Worm (Caenorhabditis elegans): Measurements from ENCODE around the gene K02D10.3.
A peak's percentile ranks its signal among the peaks of the same experiment; 100 is the strongest.

K02D10.3 gene

DNA sequence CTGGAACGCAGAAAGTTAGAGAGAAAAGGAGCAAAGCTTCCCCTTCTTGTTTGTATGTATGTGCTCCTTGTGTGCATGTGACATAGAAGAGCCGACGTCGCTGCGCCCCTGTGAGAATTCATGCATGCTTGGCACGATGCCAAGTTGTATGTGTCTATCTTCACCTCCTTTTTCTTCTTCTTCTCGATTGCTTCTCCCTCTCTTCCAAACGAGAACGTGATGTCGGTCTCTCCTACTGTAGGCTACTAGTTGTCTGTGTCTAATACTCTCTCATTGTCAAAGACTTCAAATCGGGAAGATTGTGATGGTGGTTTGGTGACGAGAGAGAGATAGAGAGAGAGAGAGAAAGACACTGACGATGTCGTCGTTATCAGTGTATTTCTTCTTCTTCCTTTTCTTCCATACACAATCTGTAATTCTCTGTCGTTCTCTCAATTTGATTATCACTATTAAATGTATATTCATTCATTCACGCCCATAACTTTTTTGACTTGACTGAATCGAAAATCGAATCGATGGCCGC lies 25.5 kb upstream of the K02D10.3 start (continued):
- peak; percentile 19 for TF ChIP-seq attf-4 (tag; optimal IDR thresholded peaks at IDR 0.05)
- TF ChIP-seq dmd-6 (GFP tag; IDR thresholded peaks at IDR 0.05), result peak; percentile 96
- TF ChIP-seq lin-29 (GFP tag; IDR thresholded peaks at IDR 0.05), result no peak; the same call in 1 of the 2 replicates
- TF ChIP-seq saeg-2 (GFP tag; IDR thresholded peaks at IDR 0.05), result peak; percentile 46; the same call in 1 of the 2 replicates
- TF ChIP-seq nhr-10 (tag; optimal IDR thresholded peaks at IDR 0.05), result peak; percentile 81
- TF ChIP-seq nhr-76 (tag; optimal IDR thresholded peaks at IDR 0.05), result no peak
- TF ChIP-seq R02D3.7 (tag; optimal IDR thresholded peaks at IDR 0.05), result no peak
- TF ChIP-seq gei-8 (GFP tag; optimal IDR thresholded peaks at IDR 0.05), result peak; percentile 72
- TF ChIP-seq F49E8.2 (tag; optimal IDR thresholded peaks at IDR 0.05; ENCODE audit: borderline replicate concordance), result no peak
- no peak for TF ChIP-seq ceh-62 (tag; optimal IDR thresholded peaks at IDR 0.05)
- peak; percentile 80 for TF ChIP-seq nhr-11 (tag; optimal IDR thresholded peaks at IDR 0.05)
- TF ChIP-seq hlh-30 (tag; optimal IDR thresholded peaks at IDR 0.05; ENCODE audit: insufficient read depth), result peak; percentile 96
- peak; percentile 90 to 94 for TF ChIP-seq lsy-2 (tag; optimal IDR thresholded peaks at IDR 0.05)
- peak; percentile 46 to 80 for TF ChIP-seq hif-1 (tag; optimal IDR thresholded peaks at IDR 0.05)

DNA sequence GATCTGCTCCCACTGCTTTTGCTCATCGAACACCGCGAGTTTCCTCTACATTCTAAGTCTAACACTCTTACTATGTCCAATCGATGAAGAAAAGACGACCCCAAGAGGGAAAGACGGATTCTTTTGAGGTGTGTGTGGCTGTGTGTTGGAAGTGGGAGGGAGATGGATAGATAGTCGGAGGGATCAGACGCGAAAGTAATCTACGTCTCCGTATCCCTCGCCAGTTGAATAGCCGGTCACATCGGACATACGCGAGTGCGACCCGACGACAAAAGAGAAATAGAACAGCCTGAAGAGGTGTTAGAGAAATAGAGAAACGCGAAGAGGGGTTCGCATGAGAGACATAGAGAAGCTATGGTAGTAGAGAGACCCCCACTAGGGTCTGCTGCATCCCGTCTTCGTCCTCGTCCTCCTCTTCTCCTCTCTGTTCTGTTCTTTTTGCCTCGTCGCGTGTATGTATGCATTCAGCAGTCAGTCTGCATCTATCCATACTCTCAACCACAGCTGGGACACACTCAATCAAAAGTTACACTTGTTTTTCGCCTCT lies 23.9 kb upstream of the K02D10.3 start:
- TF ChIP-seq hmg-1.1 (GFP tag; IDR thresholded peaks at IDR 0.05), result peak; percentile 98
- TF ChIP-seq R02D3.7 (tag; optimal IDR thresholded peaks at IDR 0.05), result no peak
- peak; percentile 94 for TF ChIP-seq gei-8 (GFP tag; optimal IDR thresholded peaks at IDR 0.05)
- peak; percentile 89 to 97 for TF ChIP-seq mdl-1 (tag; optimal IDR thresholded peaks at IDR 0.05)
- TF ChIP-seq mxl-3 (GFP tag; optimal IDR thresholded peaks at IDR 0.05), result peak; percentile 93
- 0 out of 2 replicates have a peak, but pooled peaks have one; percentile 14 for TF ChIP-seq zfp-3 (GFP tag; conservative IDR thresholded peaks at IDR 0.05)
- no peak for TF ChIP-seq Y75B8A.6 (GFP tag; IDR thresholded peaks at IDR 0.05)
- TF ChIP-seq nhr-237 (tag; optimal IDR thresholded peaks at IDR 0.05), result peak; percentile 58
- TF ChIP-seq cey-2 (tag; optimal IDR thresholded peaks at IDR 0.05; ENCODE audit: borderline replicate concordance, insufficient read depth), result peak; percentile 71
- 0 out of 2 replicates have a peak, but pooled peaks have one; percentile 52 for TF ChIP-seq nhr-42 (GFP tag; IDR thresholded peaks at IDR 0.05)
- TF ChIP-seq F26F4.8 (GFP tag; conservative IDR thresholded peaks at IDR 0.05), result no peak
- no peak for TF ChIP-seq aly-2 (tag; optimal IDR thresholded peaks at IDR 0.05)
- TF ChIP-seq unc-62 (GFP tag; optimal IDR thresholded peaks at IDR 0.05 in 1 of 2), result peak in 1 of 2 experiments; percentile 100
- TF ChIP-seq unc-62 (tag; optimal IDR thresholded peaks at IDR 0.05), result no peak
- TF ChIP-seq F44E2.7 (GFP tag; IDR thresholded peaks at IDR 0.05), result no peak
- TF ChIP-seq spr-1 (tag; optimal IDR thresholded peaks at IDR 0.05), result peak; percentile 88
- peak; percentile 27 to 83 for TF ChIP-seq daf-16 (GFP tag; optimal IDR thresholded peaks at IDR 0.05)
- peak; percentile 60 for TF ChIP-seq daf-16 (tag; optimal IDR thresholded peaks at IDR 0.05)
- no peak for TF ChIP-seq F49E8.2 (tag; optimal IDR thresholded peaks at IDR 0.05; ENCODE audit: borderline replicate concordance)
- no peak for TF ChIP-seq ztf-11 (tag; optimal IDR thresholded peaks at IDR 0.05)
- TF ChIP-seq F37D6.2 (tag; optimal IDR thresholded peaks at IDR 0.05), result peak; percentile 93
- TF ChIP-seq tag-97 (GFP tag; IDR thresholded peaks at IDR 0.05), result no peak
- peak; percentile 92 for TF ChIP-seq T26A8.4 (GFP tag; IDR thresholded peaks at IDR 0.05)
- peak; percentile 97 for TF ChIP-seq ctbp-1 (GFP tag; IDR thresholded peaks at IDR 0.05)
- TF ChIP-seq lir-3 (tag; optimal IDR thresholded peaks at IDR 0.05), result no peak
- no peak for TF ChIP-seq daf-8 (GFP tag; IDR thresholded peaks at IDR 0.05)
- no peak for TF ChIP-seq daf-12 (tag; optimal IDR thresholded peaks at IDR 0.05)
- peak; percentile 96 for TF ChIP-seq nhr-48 (tag; optimal IDR thresholded peaks at IDR 0.05)
- TF ChIP-seq hlh-11 (tag; optimal IDR thresholded peaks at IDR 0.05), result peak; percentile 99
- TF ChIP-seq daf-19 (GFP tag; conservative IDR thresholded peaks at IDR 0.05), result peak; percentile 80
- peak; percentile 69 for TF ChIP-seq mes-2 (tag; optimal IDR thresholded peaks at IDR 0.05; ENCODE audit: poor library complexity, severe bottlenecking)
- peak; percentile 88 for TF ChIP-seq ztf-7 (tag; optimal IDR thresholded peaks at IDR 0.05)
- peak; percentile 14 for TF ChIP-seq skn-1 (tag; optimal IDR thresholded peaks at IDR 0.05)
- no peak for TF ChIP-seq vab-7 (GFP tag; IDR thresholded peaks at IDR 0.05)
- TF ChIP-seq lin-13 (GFP tag; optimal IDR thresholded peaks at IDR 0.05), result peak; percentile 94
- peak; percentile 85 for TF ChIP-seq nhr-102 (tag; optimal IDR thresholded peaks at IDR 0.05)
- peak; percentile 84 for TF ChIP-seq nhr-6 (tag; optimal IDR thresholded peaks at IDR 0.05)
- no peak for TF ChIP-seq sdz-12 (GFP tag; optimal IDR thresholded peaks at IDR 0.05)

All from whole organism, L4 larva.